Fruit fly (Drosophila melanogaster) whole organism, embryonic: ENCODE data around the gene P58IPK.

Source experiments
- B-H2 ChIP-seq: fragments of 200-800 bp; sonication (Bioruptor generic); optimal IDR thresholded peaks from 2 replicates; lab custom pipeline; 2018; ENCODE audit warnings: missing biosample characterization, mild to moderate bottlenecking, missing genetic modification characterization
- Blimp-1 ChIP-seq: fragments of 200-800 bp; sonication (Bioruptor generic); optimal IDR thresholded peaks from 3 replicates; lab custom pipeline; 2018; ENCODE audit warnings: missing biosample characterization, missing genetic modification characterization, mild to moderate bottlenecking, moderate library complexity, missing genetic modification reagents
- CG10979 ChIP-seq: fragments of 200-800 bp; sonication (Bioruptor generic); optimal IDR thresholded peaks from 2 replicates; lab custom pipeline; 2018; ENCODE audit warnings: missing biosample characterization, mild to moderate bottlenecking, missing genetic modification characterization, moderate library complexity
- CG12299 ChIP-seq: fragments of 200-800 bp; sonication (Bioruptor generic); optimal IDR thresholded peaks from 2 replicates; lab custom pipeline; 2018; ENCODE audit warnings: missing biosample characterization, mild to moderate bottlenecking, missing genetic modification characterization
- CG12659 ChIP-seq: fragments of 200-800 bp; sonication (Bioruptor generic); optimal IDR thresholded peaks from 3 replicates; lab custom pipeline; 2017; ENCODE audit warnings: mild to moderate bottlenecking, missing biosample characterization, missing genetic modification reagents, missing genetic modification characterization
- CG12744 ChIP-seq: fragments of 200-800 bp; sonication (Bioruptor generic); optimal IDR thresholded peaks from 2 replicates; lab custom pipeline; 2016; ENCODE audit warnings: missing biosample characterization, missing genetic modification characterization
- CG12769 ChIP-seq: fragments of 200-800 bp; sonication (Bioruptor generic); optimal IDR thresholded peaks from 2 replicates; lab custom pipeline; 2019; ENCODE audit warnings: missing biosample characterization, mild to moderate bottlenecking, missing genetic modification characterization, moderate library complexity
- CG13296 ChIP-seq: fragments of 200-800 bp; sonication (Bioruptor generic); optimal IDR thresholded peaks from 3 replicates; lab custom pipeline; 2018; ENCODE audit warnings: missing biosample characterization, mild to moderate bottlenecking, missing genetic modification characterization
- CG14667 ChIP-seq: fragments of 200-800 bp; sonication (Bioruptor generic); IDR thresholded peaks from 2 replicates; pipeline ENCODE4 v1.3.6; 2022; ENCODE audit warnings: missing biosample characterization, missing genetic modification characterization
- CG16863 ChIP-seq: fragments of 200-800 bp; sonication (Bioruptor generic); optimal IDR thresholded peaks from 3 replicates; lab custom pipeline; 2016; ENCODE audit warnings: missing biosample characterization, missing genetic modification characterization
- CG17829 ChIP-seq: fragments of 200-800 bp; optimal IDR thresholded peaks from 2 replicates; lab custom pipeline; 2019; ENCODE audit warnings: missing biosample characterization, mild to moderate bottlenecking, missing genetic modification characterization, moderate library complexity
- CG2116 ChIP-seq: fragments of 200-800 bp; sonication (Bioruptor generic); optimal IDR thresholded peaks from 3 replicates; lab custom pipeline; 2018; ENCODE audit warnings: missing biosample characterization, mild to moderate bottlenecking, missing genetic modification characterization
- CG30403 ChIP-seq: fragments of 200-800 bp; sonication (Bioruptor generic); optimal IDR thresholded peaks from 3 replicates; lab custom pipeline; 2016; ENCODE audit warnings: missing biosample characterization, missing genetic modification characterization
- CG31388 ChIP-seq: fragments of 200-800 bp; sonication (Bioruptor generic); optimal IDR thresholded peaks from 2 replicates; lab custom pipeline; 2016; ENCODE audit warnings: missing biosample characterization, missing genetic modification characterization
- CG32767 ChIP-seq: fragments of 200-800 bp; sonication (Bioruptor generic); IDR thresholded peaks from 2 replicates; pipeline ENCODE4 v1.3.6; 2022; ENCODE audit warnings: missing biosample characterization, missing genetic modification characterization
- CG32772 ChIP-seq: fragments of 200-800 bp; sonication (Bioruptor generic); IDR thresholded peaks from 2 replicates; pipeline ENCODE4 v1.3.6; 2022; ENCODE audit warnings: missing biosample characterization, missing genetic modification characterization
- CG34224 ChIP-seq: fragments of 200-800 bp; sonication (Bioruptor generic); IDR thresholded peaks from 3 replicates; pipeline ENCODE4 v1.3.6; 2022; ENCODE audit warnings: missing biosample characterization, missing genetic modification characterization; ENCODE audit not compliant: partially characterized antibody
- CG43689 ChIP-seq: fragments of 200-800 bp; sonication (Bioruptor generic); IDR thresholded peaks from 2 replicates; pipeline ENCODE4 v1.3.6; 2022; ENCODE audit warnings: missing biosample characterization, missing genetic modification characterization
- CG4730 ChIP-seq: fragments of 200-800 bp; sonication (Bioruptor generic); IDR thresholded peaks from 2 replicates; pipeline ENCODE4 v1.3.6; 2022; ENCODE audit warnings: missing biosample characterization, missing genetic modification characterization
- CHES-1-like ChIP-seq: fragments of 200-800 bp; sonication (Bioruptor generic); optimal IDR thresholded peaks from 2 replicates; lab custom pipeline; 2016; ENCODE audit warnings: missing biosample characterization, missing genetic modification characterization
- Chrac-16 ChIP-seq: fragments of 200-800 bp; sonication (Bioruptor generic); optimal IDR thresholded peaks from 3 replicates; lab custom pipeline; 2016; ENCODE audit warnings: missing biosample characterization, missing genetic modification characterization
- Dip2 ChIP-seq: fragments of 200-800 bp; sonication (Bioruptor generic); IDR thresholded peaks from 2 replicates; pipeline ENCODE4 v1.3.6; 2022; ENCODE audit warnings: missing biosample characterization, missing genetic modification characterization
- Dll ChIP-seq: fragments of 200-800 bp; sonication (Bioruptor generic); IDR thresholded peaks from 4 replicates; pipeline ENCODE4 v1.3.6; 2022; ENCODE audit warnings: missing biosample characterization, missing genetic modification characterization; ENCODE audit not compliant: partially characterized antibody
- Gug ChIP-seq: fragments of 200-800 bp; sonication (Bioruptor generic); IDR thresholded peaks from 4 replicates; pipeline ENCODE4 v1.3.6; 2022; ENCODE audit warnings: missing biosample characterization, missing genetic modification characterization
- HLHmδ ChIP-seq: fragments of 200-800 bp; sonication (Bioruptor generic); optimal IDR thresholded peaks from 2 replicates; lab custom pipeline; 2018; ENCODE audit warnings: missing biosample characterization, mild to moderate bottlenecking, missing genetic modification characterization, moderate library complexity
- MESR4 ChIP-seq: fragments of 200-800 bp; sonication (Bioruptor generic); optimal IDR thresholded peaks from 2 replicates; lab custom pipeline; 2018; ENCODE audit warnings: missing biosample characterization, mild to moderate bottlenecking, missing genetic modification characterization, moderate library complexity
- NFAT ChIP-seq: fragments of 200-800 bp; sonication (Bioruptor generic); IDR thresholded peaks from 2 replicates; pipeline ENCODE4 v1.3.6; 2022; ENCODE audit warnings: missing biosample characterization, missing genetic modification characterization
- Pdp1 ChIP-seq, 2 experiments: fragments of 200-800 bp; sonication (Bioruptor generic); optimal IDR thresholded peaks; 3 replicates each; lab custom pipeline; 2016; ENCODE audit warnings: missing biosample characterization in 2 of 2, missing genetic modification characterization in 2 of 2, mild to moderate bottlenecking in 1 of 2, moderate library complexity in 1 of 2
- Scr ChIP-seq: fragments of 200-800 bp; sonication (Bioruptor generic); IDR thresholded peaks from 2 replicates; pipeline ENCODE4 v1.3.6; 2022; ENCODE audit warnings: missing biosample characterization, missing genetic modification characterization; ENCODE audit not compliant: partially characterized antibody
- Sry-β ChIP-seq: fragments of 200-800 bp; sonication (Bioruptor generic); optimal IDR thresholded peaks from 2 replicates; lab custom pipeline; 2018; ENCODE audit warnings: missing biosample characterization, mild to moderate bottlenecking, missing genetic modification characterization, moderate library complexity
- cas ChIP-seq: fragments of 200-800 bp; sonication (Bioruptor generic); IDR thresholded peaks from 2 replicates; pipeline ENCODE4 v1.3.6; 2022; ENCODE audit warnings: missing biosample characterization, missing genetic modification characterization
- dati ChIP-seq: fragments of 200-800 bp; sonication (Bioruptor generic); IDR thresholded peaks from 2 replicates; pipeline ENCODE4 v1.3.6; 2022; ENCODE audit warnings: missing biosample characterization, missing genetic modification characterization
- dimm ChIP-seq: fragments of 200-800 bp; sonication (Bioruptor generic); IDR thresholded peaks from 2 replicates; pipeline ENCODE4 v1.3.6; 2022; ENCODE audit warnings: missing biosample characterization, missing genetic modification characterization
- fd64A ChIP-seq: fragments of 200-800 bp; sonication (Bioruptor generic); optimal IDR thresholded peaks from 3 replicates; lab custom pipeline; 2018; ENCODE audit warnings: missing biosample characterization, mild to moderate bottlenecking, missing genetic modification characterization
- ftz-f1 ChIP-seq: fragments of 200-800 bp; sonication (Bioruptor generic); optimal IDR thresholded peaks from 2 replicates; lab custom pipeline; 2016; ENCODE audit warnings: missing biosample characterization, missing genetic modification characterization
- gro ChIP-seq: fragments of 200-800 bp; sonication (Bioruptor generic); optimal IDR thresholded peaks from 2 replicates; lab custom pipeline; 2016; ENCODE audit warnings: missing biosample characterization, missing genetic modification characterization
- gsb ChIP-seq: fragments of 200-800 bp; sonication (Bioruptor generic); IDR thresholded peaks from 2 replicates; pipeline ENCODE4 v1.3.6; 2022; ENCODE audit warnings: missing biosample characterization, missing genetic modification characterization
- hbn ChIP-seq: fragments of 200-800 bp; sonication (Bioruptor generic); IDR thresholded peaks from 2 replicates; pipeline ENCODE4 v1.3.6; 2022; ENCODE audit warnings: missing biosample characterization, missing genetic modification characterization; ENCODE audit not compliant: partially characterized antibody
- hkb ChIP-seq, 2 experiments: fragments of 200-800 bp in 1 of 2; fragments of >200 bp in 1 of 2; sonication (Bioruptor generic) in 1 of 2; IDR thresholded peaks in 1 of 2; optimal IDR thresholded peaks in 1 of 2; 2 replicates each; pipeline versions ENCODE4 v1.3.6 to Lab custom; 2017 to 2022; ENCODE audit warnings: missing biosample characterization in 1 of 2, missing genetic modification characterization in 1 of 2
- lilli ChIP-seq: fragments of 200-800 bp; sonication (Bioruptor generic); optimal IDR thresholded peaks from 3 replicates; lab custom pipeline; 2016; ENCODE audit warnings: missing biosample characterization, missing genetic modification characterization
- maf-S ChIP-seq: fragments of 200-800 bp; sonication (Bioruptor generic); optimal IDR thresholded peaks from 2 replicates; lab custom pipeline; 2016; ENCODE audit warnings: missing biosample characterization, missing genetic modification characterization
- nerfin-2 ChIP-seq: fragments of 200-800 bp; sonication (Bioruptor generic); IDR thresholded peaks from 2 replicates; pipeline ENCODE4 v1.3.6; 2022; ENCODE audit warnings: missing biosample characterization, missing genetic modification characterization; ENCODE audit not compliant: partially characterized antibody
- pros ChIP-seq: fragments of 200-800 bp; sonication (Bioruptor generic); optimal IDR thresholded peaks from 3 replicates; lab custom pipeline; 2019; ENCODE audit warnings: missing biosample characterization, mild to moderate bottlenecking, missing genetic modification characterization, moderate library complexity
- pzg ChIP-seq: fragments of 200-800 bp; sonication (Bioruptor generic); optimal IDR thresholded peaks from 3 replicates; lab custom pipeline; 2018; ENCODE audit warnings: missing biosample characterization, mild to moderate bottlenecking, missing genetic modification characterization, moderate library complexity
- ro ChIP-seq: fragments of 200-800 bp; sonication (Bioruptor generic); IDR thresholded peaks from 2 replicates; pipeline ENCODE4 v1.3.6; 2022; ENCODE audit warnings: missing biosample characterization, missing genetic modification characterization
- sens-2 ChIP-seq: fragments of 200-800 bp; sonication (Bioruptor generic); IDR thresholded peaks from 2 replicates; pipeline ENCODE4 v1.3.6; 2022; ENCODE audit warnings: missing biosample characterization, missing genetic modification characterization
- ssp ChIP-seq: fragments of 200-800 bp; sonication (Bioruptor generic); IDR thresholded peaks from 2 replicates; pipeline ENCODE4 v1.3.6; 2022; ENCODE audit warnings: missing biosample characterization, missing genetic modification characterization
- tap ChIP-seq: fragments of 200-800 bp; optimal IDR thresholded peaks from 3 replicates; lab custom pipeline; 2019; ENCODE audit warnings: missing biosample characterization, mild to moderate bottlenecking, missing genetic modification characterization, moderate library complexity
- tio ChIP-seq: fragments of 200-800 bp; sonication (Bioruptor generic); optimal IDR thresholded peaks from 2 replicates; lab custom pipeline; 2017; ENCODE audit warnings: missing biosample characterization, missing genetic modification characterization, inconsistent platforms
- vfl ChIP-seq: fragments of 200-800 bp; sonication (Bioruptor generic); optimal IDR thresholded peaks from 2 replicates; lab custom pipeline; 2016; ENCODE audit warnings: missing biosample characterization, missing genetic modification characterization
- wek ChIP-seq: fragments of 200-800 bp; sonication (Bioruptor generic); optimal IDR thresholded peaks from 3 replicates; lab custom pipeline; 2018; ENCODE audit warnings: missing biosample characterization, mild to moderate bottlenecking, missing genetic modification characterization, moderate library complexity

P58IPK gene

DNA sequence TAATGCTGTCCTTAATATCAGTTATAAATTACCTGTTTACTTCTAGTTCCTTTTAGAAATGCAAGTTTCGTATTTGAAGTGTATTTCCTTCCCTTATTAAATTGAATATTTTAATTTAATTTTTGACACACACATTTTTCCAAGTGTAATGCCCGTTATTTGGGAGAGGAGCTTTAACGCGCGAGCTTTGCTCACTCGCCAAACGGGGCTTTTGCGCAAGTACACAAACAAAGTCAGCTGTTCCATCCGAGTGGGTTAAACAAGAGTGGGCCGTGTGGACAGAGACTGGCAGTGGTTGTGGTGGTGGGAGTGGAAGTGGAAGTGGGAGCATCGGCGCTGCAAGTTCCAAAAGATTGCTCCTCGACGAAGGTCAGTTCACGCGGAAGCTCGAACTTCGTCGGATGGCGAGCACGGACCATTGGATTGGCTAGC, 5.6 kb upstream of the P58IPK start, which contains the start of gene CG8301:
TSS of gene CG8301 (plus strand) at position 218 of the 432 bp plus-strand sequence.
- TF ChIP-seq CG12299 (tag; lab: Kevin White, UChicago) (peak; percentile 24), hbn (GFP tag; lab: Robert Waterston, UW) (no peak), CG2116 (GFP tag; lab: Kevin White, UChicago) (no peak), CG13296 (no peak), tap (peak; percentile 15), lilli (GFP tag; lab: Kevin White, UChicago) (peak; percentile 49), gsb (GFP tag; lab: Robert Waterston, UW) (no peak), hkb (optimal IDR thresholded peaks at IDR 0.05; lab: Kevin White, UChicago) (no peak), hkb (GFP tag; IDR thresholded peaks at IDR 0.05; lab: Robert Waterston, UW) (peak; percentile 70), Scr (GFP tag; lab: Robert Waterston, UW) (no peak), CG12769 (tag; lab: Kevin White, UChicago) (peak; percentile 43), CG12659 (no peak), fd64A (GFP tag; lab: Kevin White, UChicago) (no peak), CG16863 (GFP tag; lab: Kevin White, UChicago) (no peak), Dll (GFP tag; lab: Robert Waterston, UW) (no peak), HLHmδ (GFP tag; lab: Kevin White, UChicago) (no peak), nerfin-2 (GFP tag; lab: Robert Waterston, UW) (no peak), Blimp-1 (peak; percentile 7), ro (GFP tag; lab: Robert Waterston, UW) (no peak), Chrac-16 (no peak), CG14667 (GFP tag; lab: Robert Waterston, UW) (no peak), CG32772 (GFP tag; lab: Robert Waterston, UW) (no peak), CHES-1-like (GFP tag; lab: Kevin White, UChicago) (no peak), CG10979 (tag; lab: Kevin White, UChicago) (peak; percentile 9), tio (GFP tag; lab: Kevin White, UChicago) (no peak), CG17829 (tag; lab: Kevin White, UChicago) (no peak), CG34224 (GFP tag; lab: Robert Waterston, UW) (no peak), CG31388 (GFP tag; lab: Kevin White, UChicago) (no peak), dati (GFP tag; lab: Robert Waterston, UW) (no peak), ssp (GFP tag; lab: Robert Waterston, UW) (no peak), maf-S (GFP tag; lab: Kevin White, UChicago) (no peak), Pdp1 (GFP tag; optimal IDR thresholded peaks at IDR 0.05; lab: Kevin White, UChicago) (no peak), CG12744 (GFP tag; lab: Kevin White, UChicago) (peak; percentile 4), cas (GFP tag; lab: Robert Waterston, UW) (no peak), sens-2 (GFP tag; lab: Robert Waterston, UW) (no peak), vfl (GFP tag; lab: Kevin White, UChicago) (no peak), CG30403 (GFP tag; lab: Kevin White, UChicago) (peak; percentile 39), CG4730 (GFP tag; lab: Robert Waterston, UW) (no peak), NFAT (GFP tag; lab: Robert Waterston, UW) (peak; percentile 16; the same call in 1 of the 2 replicates), ftz-f1 (GFP tag; lab: Kevin White, UChicago) (no peak), pros (GFP tag; lab: Kevin White, UChicago) (no peak), dimm (no peak), CG43689 (GFP tag; lab: Robert Waterston, UW) (no peak), gro (GFP tag; lab: Kevin White, UChicago) (no peak), Dip2 (GFP tag; lab: Robert Waterston, UW) (no peak), MESR4 (GFP tag; lab: Kevin White, UChicago) (peak; percentile 4), B-H2 (no peak), Gug (GFP tag; lab: Robert Waterston, UW) (no peak), wek (GFP tag; lab: Kevin White, UChicago) (no peak), pzg (GFP tag; lab: Kevin White, UChicago) (peak; percentile 10), CG32767 (0 out of 2 replicates have a peak, but pooled peaks have one; percentile 23), Sry-β (GFP tag; lab: Kevin White, UChicago) (no peak)
